Fruit fly (Drosophila melanogaster) ovary, adult (tissue): ENCODE data around the gene CG2162.

Experiments used
- CG17801 ChIP-seq: fragments of 200-800 bp; optimal IDR thresholded peaks from 2 replicates; lab custom pipeline; 2019; ENCODE audit warnings: missing biosample characterization, mild to moderate bottlenecking, missing genetic modification characterization, moderate library complexity; ENCODE audit not compliant: partially characterized antibody

Gene CG2162

DNA sequence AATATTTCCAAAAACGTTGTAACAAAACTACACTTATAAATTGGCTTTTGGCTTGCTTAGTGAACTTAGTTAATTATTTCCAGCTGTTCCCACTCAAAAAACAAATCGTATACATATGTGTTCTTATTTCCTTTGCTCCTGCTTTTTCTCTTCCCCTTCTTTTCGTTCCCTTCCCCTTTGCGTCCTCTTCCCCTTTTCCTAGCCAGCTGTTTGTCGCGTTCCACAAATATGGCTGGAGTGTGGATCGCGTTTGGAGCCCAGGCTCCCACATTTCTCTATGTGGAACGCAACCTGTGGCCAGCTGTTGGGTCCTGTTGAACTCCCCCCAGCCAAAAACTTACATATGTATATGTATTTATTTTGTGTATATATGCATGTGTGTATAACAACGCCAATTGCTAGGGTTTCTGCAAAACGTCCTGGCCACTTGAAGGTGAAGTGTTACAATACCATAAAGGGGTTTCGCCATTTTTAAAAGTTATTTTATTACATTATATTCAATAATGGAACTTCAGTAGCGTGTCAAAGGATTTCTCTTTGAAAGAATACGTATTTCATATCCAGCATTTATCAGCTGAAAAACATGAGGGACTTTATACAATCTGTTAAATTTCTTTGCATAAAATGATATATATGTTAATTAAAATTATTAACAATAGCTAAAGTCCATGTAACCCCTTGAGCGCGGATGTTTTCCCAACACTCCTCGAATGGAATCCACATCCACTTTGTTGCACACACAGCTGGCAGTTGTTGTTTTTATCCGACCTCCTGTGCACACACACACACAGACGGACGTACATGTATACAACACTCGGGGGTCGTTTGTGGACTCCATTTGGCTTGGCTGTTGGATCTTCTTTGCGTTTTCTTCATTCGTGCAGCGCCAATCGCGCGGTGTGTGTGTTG lies 36.9 kb downstream of the CG2162 start:
- TF ChIP-seq CG17801, result no peak

DNA sequence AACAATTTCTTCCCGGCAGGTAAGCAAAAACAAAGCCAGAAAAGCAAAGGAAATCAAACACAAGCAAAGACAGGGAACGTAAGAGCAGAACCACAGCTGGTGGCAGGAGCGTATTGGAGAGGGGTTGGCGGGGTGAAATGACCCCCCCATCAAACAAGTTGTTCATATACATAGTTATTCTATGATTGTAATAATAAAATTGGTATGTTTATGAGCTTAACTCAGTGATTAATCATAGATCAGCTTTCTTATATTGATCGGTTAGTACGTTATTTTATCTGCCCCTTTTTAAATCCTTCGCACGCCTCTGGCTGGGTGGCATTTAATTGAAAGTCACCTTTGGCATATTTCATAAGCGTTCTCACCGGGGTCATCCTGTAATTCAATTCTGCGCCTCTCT lies 38.5 kb downstream of the CG2162 start:
- no peak for TF ChIP-seq CG17801

DNA sequence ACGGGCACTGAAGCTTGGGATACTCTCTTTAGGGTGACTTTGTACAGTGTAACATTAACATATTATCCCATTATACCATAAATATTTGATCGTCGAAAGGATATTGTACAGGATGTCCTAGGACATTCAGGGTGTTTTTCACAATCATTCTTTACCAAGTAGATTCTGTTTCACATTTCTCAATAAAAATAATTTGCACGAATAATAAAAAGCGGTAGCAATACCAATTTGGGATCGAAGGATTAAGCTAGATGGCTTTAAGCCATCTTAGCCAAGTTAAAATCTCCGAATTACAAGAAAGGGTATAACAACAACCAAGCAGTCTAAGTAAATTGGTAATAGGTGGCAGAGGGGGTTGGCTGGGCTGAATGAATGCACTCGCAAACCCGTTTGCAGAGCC lies 39.4 kb downstream of the CG2162 start:
- no peak for TF ChIP-seq CG17801

DNA sequence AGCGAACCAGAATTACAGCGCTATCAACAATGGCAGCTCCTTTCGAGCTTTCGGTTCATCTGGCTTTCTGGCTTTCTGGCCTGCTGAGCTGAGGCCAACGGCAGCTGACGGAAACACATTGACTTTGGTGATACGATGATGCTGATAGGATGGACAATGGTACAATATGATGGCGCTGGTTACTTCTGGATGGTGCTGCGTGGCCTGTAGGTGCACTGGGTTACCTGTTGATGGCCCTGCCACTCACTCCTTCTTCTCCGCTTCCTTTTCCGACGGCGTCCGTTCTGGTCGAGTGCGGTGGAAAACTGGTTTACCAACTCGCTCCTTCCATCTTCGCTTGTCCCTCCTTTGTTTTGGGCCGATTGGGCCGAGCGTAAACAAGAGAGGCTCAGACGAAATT lies 39.8 kb downstream of the CG2162 start:
- no peak for TF ChIP-seq CG17801

DNA sequence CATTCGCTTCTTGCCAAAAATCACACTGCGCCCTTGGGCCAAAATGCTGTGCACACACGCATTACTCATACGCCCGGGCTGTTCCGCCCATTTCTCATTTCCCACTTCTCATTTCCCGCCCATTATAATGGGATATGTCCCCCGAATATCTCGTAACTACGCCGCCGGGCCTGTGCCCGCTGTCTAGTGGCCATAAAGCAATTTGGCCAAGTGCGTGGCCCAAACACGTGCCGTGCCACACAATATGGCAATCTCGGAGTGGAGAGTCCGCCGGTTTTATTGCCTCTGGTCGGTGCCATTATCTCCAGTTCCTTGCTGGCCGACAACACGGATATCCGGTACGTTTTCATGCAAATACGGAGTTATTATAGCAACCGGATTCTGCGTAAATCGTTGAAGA lies 42.0 kb downstream of the CG2162 start:
- no peak for TF ChIP-seq CG17801

- TF ChIP-seq CG17801, result peak; percentile 83
Observed at dm6 chr3L:3077568-3078107, 42.6 kb downstream of the CG2162 start.

- TF ChIP-seq CG17801, result no peak
Observed at dm6 chr3L:3078398-3079155, 43.6 kb downstream of the CG2162 start.

dm6 chr3L:3079156-3079495 lies 44.1 kb downstream of the CG2162 start:
- no peak for TF ChIP-seq CG17801

- no peak for TF ChIP-seq CG17801
Observed at dm6 chr3L:3080084-3080994, 45.3 kb downstream of the CG2162 start.

DNA sequence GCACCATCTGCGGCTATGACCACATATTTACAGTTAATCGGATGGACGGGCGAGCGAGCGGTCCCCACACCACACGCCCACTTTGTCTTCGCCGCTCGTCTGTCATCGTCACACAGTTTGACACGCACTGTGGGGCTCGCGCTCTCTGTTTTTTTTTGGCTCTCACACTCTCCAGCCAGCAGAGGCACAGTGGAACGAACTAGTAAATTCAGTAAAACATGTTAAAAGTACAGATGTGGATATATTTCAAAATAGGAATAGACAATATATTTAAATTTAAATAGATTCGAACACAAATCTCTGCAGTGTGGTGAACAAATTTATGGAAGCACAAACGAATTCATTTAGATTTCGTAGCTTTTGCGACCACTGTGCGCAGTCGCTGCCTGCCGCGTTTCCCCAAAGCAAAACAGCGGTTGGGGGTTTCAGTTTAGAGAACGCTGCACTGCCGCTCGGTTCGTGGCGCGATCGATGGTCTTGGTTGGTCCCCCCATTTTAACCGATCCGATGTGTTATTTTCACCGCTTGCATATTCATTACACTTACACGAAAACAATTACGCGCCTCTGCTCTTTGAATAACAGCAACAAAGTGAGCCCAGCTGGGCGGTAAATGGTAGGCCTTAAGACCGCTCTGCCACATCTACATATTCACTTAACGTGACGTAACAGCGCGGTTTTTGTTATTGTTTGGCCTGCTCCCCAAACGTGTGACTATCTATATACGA lies 46.3 kb downstream of the CG2162 start:
- TF ChIP-seq CG17801, result peak; percentile 98

dm6 chr3L:3081966-3082516 lies 47.0 kb downstream of the CG2162 start:
- TF ChIP-seq CG17801, result no peak

dm6 chr3L:3083329-3084083 lies 48.5 kb downstream of the CG2162 start:
- TF ChIP-seq CG17801, result no peak

DNA sequence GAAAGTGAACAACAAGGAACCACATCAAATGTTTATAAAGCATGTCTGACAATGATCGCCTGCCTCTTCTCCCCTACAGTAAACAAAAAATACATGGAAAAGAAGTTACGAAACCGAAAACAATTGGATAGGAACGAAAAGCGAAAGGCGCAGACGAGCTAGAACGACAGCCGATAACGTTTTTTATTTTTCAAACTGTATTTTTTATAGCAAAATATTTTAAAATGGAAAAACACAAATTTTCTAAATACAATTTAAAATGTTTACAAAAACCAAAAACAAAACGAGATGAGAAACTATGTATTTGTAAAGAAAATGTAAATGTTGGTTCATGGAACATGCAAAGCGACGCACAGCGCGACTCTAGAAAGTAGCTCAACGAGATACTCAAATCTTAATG lies 54.0 kb downstream of the CG2162 start:
- TF ChIP-seq CG17801, result no peak
